Fruit fly (Drosophila melanogaster): Measurements from ENCODE around the gene beta-Man.

beta-Man gene

dm6 chr3R:4197055-4197454 is at the start of gene beta-Man (continued):
- TF ChIP-seq lov (optimal IDR thresholded peaks at IDR 0.05): no peak
- no peak for TF ChIP-seq lov (GFP tag; IDR thresholded peaks at IDR 0.05)
- no peak for TF ChIP-seq Myb (GFP tag; optimal IDR thresholded peaks at IDR 0.05)
- TF ChIP-seq sima (GFP tag; optimal IDR thresholded peaks at IDR 0.05): no peak
- no peak for TF ChIP-seq ATbp (GFP tag; optimal IDR thresholded peaks at IDR 0.05)
- no peak for TF ChIP-seq al (GFP tag; IDR thresholded peaks at IDR 0.05)
- peak; percentile 28 to 41 for TF ChIP-seq Trl (optimal IDR thresholded peaks at IDR 0.05)
- no peak for TF ChIP-seq Trl (GFP tag; optimal IDR thresholded peaks at IDR 0.05)
- no peak for TF ChIP-seq Camta (GFP tag; optimal IDR thresholded peaks at IDR 0.05)
- TF ChIP-seq CG11723 (GFP tag; optimal IDR thresholded peaks at IDR 0.05): no peak
- TF ChIP-seq CG7745 (tag; optimal IDR thresholded peaks at IDR 0.05): no peak
- no peak for TF ChIP-seq wdn (GFP tag; IDR thresholded peaks at IDR 0.05)
- TF ChIP-seq Max (GFP tag; optimal IDR thresholded peaks at IDR 0.05): no peak
- TF ChIP-seq jumu (GFP tag; optimal IDR thresholded peaks at IDR 0.05): no peak
- TF ChIP-seq nmo (GFP tag; optimal IDR thresholded peaks at IDR 0.05): no peak
- no peak for TF ChIP-seq CG14965 (GFP tag; optimal IDR thresholded peaks at IDR 0.05; ENCODE audit: borderline replicate concordance)
- no peak for TF ChIP-seq TFAM (GFP tag; optimal IDR thresholded peaks at IDR 0.05)
- peak; percentile 22; the same call in 1 of the 2 replicates for TF ChIP-seq inv (GFP tag; IDR thresholded peaks at IDR 0.05; ENCODE audit: partially characterized antibody)
- TF ChIP-seq ase (GFP tag; IDR thresholded peaks at IDR 0.05): no peak
- no peak for TF ChIP-seq CTCF (GFP tag; optimal IDR thresholded peaks at IDR 0.05)
- peak; percentile 34 for TF ChIP-seq Scr (GFP tag; IDR thresholded peaks at IDR 0.05; ENCODE audit: partially characterized antibody)
- TF ChIP-seq amos (GFP tag; IDR thresholded peaks at IDR 0.05; ENCODE audit: partially characterized antibody): peak; percentile 68
- TF ChIP-seq phol (tag; optimal IDR thresholded peaks at IDR 0.05): no peak
- TF ChIP-seq esg (GFP tag; conservative IDR thresholded peaks at IDR 0.05): no peak
- TF ChIP-seq stwl (tag; optimal IDR thresholded peaks at IDR 0.05): peak; percentile 76
- peak; percentile 48 for TF ChIP-seq nom (GFP tag; optimal IDR thresholded peaks at IDR 0.05)
- peak; percentile 73; the same call in 2 of the 3 replicates for TF ChIP-seq Opbp (GFP tag; IDR thresholded peaks at IDR 0.05; ENCODE audit: partially characterized antibody)
- peak; percentile 28 for TF ChIP-seq Ets97D (GFP tag; optimal IDR thresholded peaks at IDR 0.05)
- no peak for TF ChIP-seq D19B (GFP tag; optimal IDR thresholded peaks at IDR 0.05)
- TF ChIP-seq ind (GFP tag; optimal IDR thresholded peaks at IDR 0.05): no peak
- no peak for TF ChIP-seq zen (tag; optimal IDR thresholded peaks at IDR 0.05)
- no peak for TF ChIP-seq CG7786 (GFP tag; optimal IDR thresholded peaks at IDR 0.05)
- no peak for TF ChIP-seq CG16815 (GFP tag; optimal IDR thresholded peaks at IDR 0.05)
- TF ChIP-seq vvl (GFP tag; IDR thresholded peaks at IDR 0.05): no peak
- TF ChIP-seq tll (GFP tag; optimal IDR thresholded peaks at IDR 0.05): no peak
- TF ChIP-seq Tbp (GFP tag; optimal IDR thresholded peaks at IDR 0.05): no peak
- TF ChIP-seq maf-S (GFP tag; optimal IDR thresholded peaks at IDR 0.05): no peak
- no peak for TF ChIP-seq jing (GFP tag; optimal IDR thresholded peaks at IDR 0.05)
- TF ChIP-seq CG2202 (tag; optimal IDR thresholded peaks at IDR 0.05): no peak
- no peak for TF ChIP-seq lmd (GFP tag; IDR thresholded peaks at IDR 0.05)
- TF ChIP-seq crol (GFP tag; IDR thresholded peaks at IDR 0.05): no peak
- peak; percentile 98 for TF ChIP-seq CG15514 (GFP tag; optimal IDR thresholded peaks at IDR 0.05)
- TF ChIP-seq CG1603 (tag; optimal IDR thresholded peaks at IDR 0.05): peak; percentile 52
- TF ChIP-seq cg (GFP tag; optimal IDR thresholded peaks at IDR 0.05): no peak
- TF ChIP-seq her (GFP tag; optimal IDR thresholded peaks at IDR 0.05): peak; percentile 98
- TF ChIP-seq Hmr (GFP tag; optimal IDR thresholded peaks at IDR 0.05): peak; percentile 17
- TF ChIP-seq CG33557 (GFP tag; optimal IDR thresholded peaks at IDR 0.05): no peak
- no peak for TF ChIP-seq CG31365 (tag; optimal IDR thresholded peaks at IDR 0.05)
- no peak for TF ChIP-seq CG10209 (GFP tag; optimal IDR thresholded peaks at IDR 0.05)
- no peak for TF ChIP-seq zfh1 (GFP tag; IDR thresholded peaks at IDR 0.05)
- TF ChIP-seq CG3838 (GFP tag; optimal IDR thresholded peaks at IDR 0.05): no peak
- no peak for TF ChIP-seq CG6683 (GFP tag; optimal IDR thresholded peaks at IDR 0.05)
